Fruit fly (Drosophila melanogaster) whole organism: ENCODE results near the gene SMSr.
A peak's percentile ranks its signal among the peaks of the same experiment; 100 is the strongest.

Experiments used
- CG8478 ChIP-seq: fragments of >200 bp; optimal IDR thresholded peaks from 2 replicates; lab custom pipeline; 2018; ENCODE audit warnings: inconsistent platforms
- Dll ChIP-seq: fragments of >200 bp; optimal IDR thresholded peaks from 2 replicates; lab custom pipeline; 2017
- EcR ChIP-seq, 2 experiments: fragments of >200 bp; optimal IDR thresholded peaks; 2 replicates each; lab custom pipeline; 2017; ENCODE audit warnings: missing biosample characterization in 2 of 2, missing genetic modification characterization in 2 of 2, missing genetic modification reagents in 2 of 2
- pan ChIP-seq: fragments of >200 bp; optimal IDR thresholded peaks from 2 replicates; lab custom pipeline; 2017
- psq ChIP-seq: fragments of >200 bp; optimal IDR thresholded peaks from 2 replicates; lab custom pipeline; 2017
- usp ChIP-seq: fragments of >200 bp; optimal IDR thresholded peaks from 2 replicates; lab custom pipeline; 2017; ENCODE audit warnings: missing biosample characterization, missing genetic modification characterization, mixed read lengths

The SMSr gene

DNA sequence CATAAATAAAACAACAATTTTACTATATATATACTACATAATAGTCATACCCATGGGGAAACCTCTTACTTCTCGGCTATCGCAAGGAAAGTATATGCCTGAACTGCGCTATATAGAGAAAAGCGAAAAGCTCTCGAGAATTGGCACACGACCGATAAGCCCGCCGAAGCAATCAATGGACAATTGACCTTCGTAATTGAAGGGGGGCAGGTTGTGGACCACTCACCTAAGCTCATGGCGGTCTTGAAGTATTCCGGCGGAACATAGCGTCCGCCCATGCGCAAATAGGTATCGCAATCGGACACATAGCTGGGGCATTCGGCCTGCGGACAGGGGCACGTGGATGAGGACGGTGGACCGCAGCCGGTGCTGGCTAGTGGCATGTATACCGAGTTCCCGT is 879 bp downstream of the SMSr start:
- TF ChIP-seq usp (GFP tag; lab: Kevin White, UChicago) (no peak), Dll (no peak), CG8478 (lab: Kevin White, UChicago) (no peak), psq (lab: Kevin White, UChicago) (no peak), pan (lab: Kevin White, UChicago) (no peak), EcR (GFP tag; optimal IDR thresholded peaks at IDR 0.05; lab: Kevin White, UChicago) (no peak)

DNA sequence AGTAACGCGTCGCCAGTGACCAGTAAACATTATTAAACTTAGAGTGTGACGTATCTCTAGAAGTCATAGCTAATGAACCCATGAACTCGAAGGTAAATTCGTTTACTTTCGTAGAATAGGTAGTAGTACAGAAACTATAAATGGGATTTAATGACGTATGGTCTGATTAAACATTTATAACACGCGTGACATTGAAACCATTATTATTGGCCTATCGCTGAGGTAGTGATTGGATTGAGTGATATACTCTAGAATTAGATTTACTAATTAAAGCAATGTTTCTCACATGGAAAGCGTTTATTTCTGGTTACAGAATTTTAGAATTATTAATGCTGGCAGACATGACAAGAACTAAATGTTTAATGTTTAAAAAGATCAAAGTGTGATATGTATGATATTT is 4.4 kb downstream of the SMSr start:
- no peak for TF ChIP-seq pan (lab: Kevin White, UChicago)
- no peak for TF ChIP-seq Dll
- no peak for TF ChIP-seq psq (lab: Kevin White, UChicago)
- TF ChIP-seq CG8478 (lab: Kevin White, UChicago), result no peak
- TF ChIP-seq usp (GFP tag; lab: Kevin White, UChicago), result no peak
- TF ChIP-seq EcR (GFP tag; optimal IDR thresholded peaks at IDR 0.05; lab: Kevin White, UChicago), result no peak

DNA sequence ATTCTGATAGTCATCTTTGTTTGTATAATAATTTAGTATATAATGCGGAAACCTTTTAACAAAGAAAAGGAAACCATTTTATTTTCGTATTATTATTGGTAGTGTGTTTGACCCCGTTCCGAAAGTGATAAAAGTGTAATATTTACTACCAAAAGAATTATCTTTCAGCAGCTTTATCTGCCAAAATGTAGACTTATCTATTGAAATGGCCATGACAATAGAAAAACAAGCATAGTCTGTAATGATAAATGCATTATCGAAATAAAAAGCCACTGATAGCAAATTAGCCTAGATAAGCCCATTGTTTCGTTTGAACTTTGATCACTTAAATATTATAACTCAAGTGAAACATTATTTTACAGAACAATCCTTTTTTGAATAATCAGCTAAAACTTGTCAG is 5.1 kb downstream of the SMSr start:
- no peak for TF ChIP-seq Dll
- TF ChIP-seq EcR (GFP tag; optimal IDR thresholded peaks at IDR 0.05; lab: Kevin White, UChicago), result no peak
- no peak for TF ChIP-seq usp (GFP tag; lab: Kevin White, UChicago)
- TF ChIP-seq CG8478 (lab: Kevin White, UChicago), result no peak
- TF ChIP-seq pan (lab: Kevin White, UChicago), result no peak
- no peak for TF ChIP-seq psq (lab: Kevin White, UChicago)

DNA sequence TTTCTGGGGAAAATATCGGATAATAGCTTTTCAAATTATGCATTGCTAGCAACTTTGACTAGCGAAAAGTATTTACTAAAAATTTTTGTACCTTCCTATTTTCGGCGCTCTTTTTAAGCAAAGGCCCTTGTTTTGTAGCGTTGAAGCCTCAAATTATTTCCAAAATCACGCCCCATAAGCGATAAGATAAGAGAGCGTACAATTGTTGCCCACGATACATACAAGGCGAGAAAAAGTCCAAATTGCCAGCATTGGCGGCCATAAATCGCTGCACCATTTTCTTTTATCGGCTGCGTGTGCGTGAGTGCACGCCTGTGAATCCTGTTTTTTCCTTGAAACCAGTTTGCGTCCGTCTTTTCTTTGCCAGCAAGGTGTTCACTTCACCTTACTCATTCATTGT is 10.0 kb downstream of the SMSr start:
- TF ChIP-seq Dll, result no peak
- no peak for TF ChIP-seq psq (lab: Kevin White, UChicago)
- no peak for TF ChIP-seq CG8478 (lab: Kevin White, UChicago)
- no peak for TF ChIP-seq EcR (GFP tag; optimal IDR thresholded peaks at IDR 0.05; lab: Kevin White, UChicago)
- no peak for TF ChIP-seq usp (GFP tag; lab: Kevin White, UChicago)
- TF ChIP-seq pan (lab: Kevin White, UChicago), result no peak

DNA sequence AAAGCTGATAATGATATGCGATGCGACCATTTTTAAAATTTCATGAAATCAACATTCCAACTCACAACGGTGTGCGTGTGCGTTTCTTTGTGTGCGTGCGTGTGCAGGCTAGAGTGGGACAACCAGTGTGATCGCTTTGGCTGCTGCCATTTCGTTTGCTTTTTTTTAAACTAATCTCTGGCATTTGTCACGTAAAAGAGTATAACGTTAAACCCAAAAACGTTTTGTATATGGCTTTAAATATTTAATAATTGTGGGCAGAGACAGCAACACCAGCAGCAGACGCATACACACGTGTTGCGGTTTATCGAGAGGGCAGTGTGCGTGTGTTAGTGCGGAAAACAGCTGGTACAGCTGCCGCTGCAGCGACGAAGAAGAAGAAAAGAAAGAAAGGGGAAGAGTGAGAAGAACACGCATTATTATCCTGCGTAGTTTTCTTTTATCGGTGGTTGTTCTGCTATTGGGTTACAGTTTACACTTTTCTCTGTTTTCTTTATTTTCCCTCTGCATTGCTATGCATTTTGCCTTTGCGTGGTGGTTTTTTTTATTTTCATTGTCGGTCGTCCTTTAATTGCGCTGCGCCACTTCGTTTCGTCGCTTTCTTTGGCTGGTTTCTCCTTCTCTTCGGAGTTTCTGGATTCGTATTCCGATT is 10.9 kb downstream of the SMSr start:
- TF ChIP-seq usp (GFP tag; lab: Kevin White, UChicago) (no peak), CG8478 (lab: Kevin White, UChicago) (peak; percentile 79)

DNA sequence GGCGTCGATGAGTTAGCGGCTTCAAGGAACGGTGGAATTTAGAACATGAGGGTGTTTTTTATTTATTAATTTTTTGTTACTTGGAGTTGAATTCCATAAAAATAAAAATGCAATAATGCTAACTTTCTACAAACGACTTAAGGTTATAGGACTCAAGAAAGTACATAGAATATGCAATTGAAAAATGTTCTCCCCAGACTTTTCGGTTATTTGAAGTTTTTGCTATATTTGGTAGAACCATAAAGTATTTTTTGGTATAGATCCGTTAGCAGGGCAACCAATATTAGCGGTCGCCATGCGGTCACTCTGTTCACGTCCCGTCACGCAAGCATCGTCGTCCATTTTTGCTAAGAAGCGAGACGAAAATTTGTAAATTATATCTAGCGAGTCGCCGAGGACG is 11.7 kb downstream of the SMSr start, which contains the start of gene akirin:
Gene akirin, plus strand, starts transcription at position 301 of the 400 bp plus-strand sequence.
- TF ChIP-seq Dll (no peak), usp (GFP tag; lab: Kevin White, UChicago) (no peak), pan (lab: Kevin White, UChicago) (no peak), EcR (GFP tag; optimal IDR thresholded peaks at IDR 0.05; lab: Kevin White, UChicago) (no peak)

DNA sequence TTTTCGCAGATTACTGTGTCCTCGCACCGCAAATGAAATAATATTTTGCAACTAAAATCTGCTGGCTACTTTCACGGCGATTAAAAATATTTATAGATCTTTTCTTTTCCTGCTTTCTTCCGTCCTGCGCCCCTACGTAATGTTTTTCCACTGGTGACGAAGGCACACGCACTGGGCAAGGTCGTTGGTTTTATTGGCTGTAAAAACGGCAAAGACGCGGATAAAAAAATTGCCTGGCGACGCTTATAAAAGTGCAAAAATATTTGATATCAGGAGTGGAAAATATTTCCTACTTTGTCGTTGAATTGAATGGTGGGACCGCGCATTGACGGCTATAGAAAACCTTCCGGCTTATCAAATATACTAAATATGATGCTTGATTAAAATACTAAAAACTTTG is 12.3 kb downstream of the SMSr start, which contains the start of gene Sh3beta:
Gene Sh3beta, minus strand, starts transcription at position 327 of the 400 bp plus-strand sequence.
- TF ChIP-seq EcR (GFP tag; optimal IDR thresholded peaks at IDR 0.05; lab: Kevin White, UChicago) (no peak), pan (lab: Kevin White, UChicago) (no peak), Dll (no peak), usp (GFP tag; lab: Kevin White, UChicago) (no peak), psq (lab: Kevin White, UChicago) (no peak)

DNA sequence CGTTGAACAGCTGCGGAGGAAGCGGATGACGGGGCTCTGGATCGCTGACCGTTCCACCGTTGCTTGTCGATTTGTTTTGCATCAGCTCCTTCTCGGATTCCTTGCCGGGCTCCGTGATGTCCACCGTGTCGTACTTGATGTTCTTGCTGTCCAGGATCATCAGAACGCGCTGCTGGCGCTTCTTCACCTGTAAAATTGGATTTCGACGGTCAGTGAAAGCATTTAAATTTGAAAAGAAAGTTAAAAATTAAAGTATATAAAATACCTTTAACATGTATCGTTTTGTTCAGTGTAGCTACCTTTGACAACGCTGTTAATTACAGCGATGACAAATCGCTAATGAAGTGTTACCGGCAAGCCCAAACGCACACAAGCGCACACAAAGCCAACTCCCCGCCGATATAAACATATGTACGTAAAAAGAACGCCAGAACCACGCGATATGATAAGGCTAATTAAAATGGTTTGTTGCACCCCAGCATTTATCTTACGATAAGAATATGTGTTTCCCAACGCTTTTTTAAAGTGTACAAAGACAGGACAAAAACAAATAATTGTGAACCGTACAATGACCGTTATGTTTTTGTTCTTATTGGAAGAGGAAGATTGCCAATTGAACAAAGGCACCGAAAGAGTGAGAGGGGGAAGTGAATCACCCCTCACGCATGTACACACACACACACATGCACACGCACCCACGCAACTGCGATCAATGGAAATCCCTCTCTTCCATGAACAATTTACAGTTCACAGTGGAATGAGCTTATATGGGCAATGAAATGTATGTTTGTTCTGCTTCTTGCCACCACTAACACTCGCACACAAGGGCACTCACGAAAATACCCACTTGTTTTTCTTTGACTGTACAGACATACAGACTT is 13.2 kb downstream of the SMSr start:
- TF ChIP-seq EcR (GFP tag; optimal IDR thresholded peaks at IDR 0.05; lab: Kevin White, UChicago), result no peak
- no peak for TF ChIP-seq usp (GFP tag; lab: Kevin White, UChicago)
- TF ChIP-seq Dll, result no peak
- TF ChIP-seq CG8478 (lab: Kevin White, UChicago), result no peak
- TF ChIP-seq psq (lab: Kevin White, UChicago), result no peak
- no peak for TF ChIP-seq pan (lab: Kevin White, UChicago)

DNA sequence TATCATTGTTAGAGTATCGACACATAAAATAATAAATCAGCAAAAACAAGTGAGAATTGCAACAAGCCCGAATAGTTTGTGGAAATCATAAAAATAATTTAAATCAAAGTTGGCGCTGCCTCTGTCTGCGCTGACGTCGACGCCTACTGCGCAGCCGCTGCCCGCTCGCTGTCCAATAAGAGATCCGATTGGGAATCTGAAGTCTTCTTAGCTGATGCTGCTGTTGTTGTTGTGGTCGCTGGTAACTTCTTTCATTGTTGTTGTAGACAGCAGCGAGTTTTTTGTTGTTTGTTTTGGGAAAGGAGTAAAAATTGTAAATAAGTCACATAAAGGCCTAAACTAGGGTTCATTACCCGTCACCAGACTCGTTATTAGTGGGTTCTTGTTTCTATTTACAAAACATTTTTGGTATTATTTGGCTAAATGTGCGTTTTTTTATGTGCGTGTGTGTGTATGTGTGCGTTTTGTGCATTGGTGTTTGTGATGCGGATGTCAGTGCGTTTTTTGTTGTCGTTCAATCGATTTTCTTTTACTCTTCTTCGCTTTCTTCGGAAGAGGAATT is 16.5 kb downstream of the SMSr start:
- TF ChIP-seq usp (GFP tag; lab: Kevin White, UChicago) (no peak), psq (lab: Kevin White, UChicago) (no peak), pan (lab: Kevin White, UChicago) (no peak), EcR (GFP tag; optimal IDR thresholded peaks at IDR 0.05; lab: Kevin White, UChicago) (no peak), CG8478 (lab: Kevin White, UChicago) (no peak), Dll (no peak)

DNA sequence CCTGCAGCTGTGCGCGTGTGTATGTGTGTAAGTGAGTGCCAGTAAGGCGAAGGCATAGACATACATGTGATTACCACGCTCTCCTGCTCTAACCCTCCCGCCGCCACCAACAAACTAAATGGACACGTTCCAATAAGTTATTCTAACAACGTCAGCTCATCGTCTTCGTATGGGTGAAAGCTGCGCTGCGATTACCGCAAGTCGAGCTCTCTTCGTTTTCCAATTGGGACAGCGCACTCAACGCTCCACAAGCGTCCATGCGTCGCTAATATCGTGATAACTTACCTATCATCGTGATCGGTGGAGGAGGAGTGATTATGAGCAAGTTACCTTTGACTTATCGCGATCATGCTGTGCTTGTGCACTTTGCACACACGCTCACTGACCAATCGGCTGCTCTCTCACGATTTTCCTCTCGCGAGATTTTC is 20.2 kb downstream of the SMSr start:
- no peak for TF ChIP-seq usp (GFP tag; lab: Kevin White, UChicago)
- no peak for TF ChIP-seq Dll
- no peak for TF ChIP-seq CG8478 (lab: Kevin White, UChicago)
- TF ChIP-seq psq (lab: Kevin White, UChicago), result no peak
- no peak for TF ChIP-seq EcR (GFP tag; optimal IDR thresholded peaks at IDR 0.05; lab: Kevin White, UChicago)
- no peak for TF ChIP-seq pan (lab: Kevin White, UChicago)

DNA sequence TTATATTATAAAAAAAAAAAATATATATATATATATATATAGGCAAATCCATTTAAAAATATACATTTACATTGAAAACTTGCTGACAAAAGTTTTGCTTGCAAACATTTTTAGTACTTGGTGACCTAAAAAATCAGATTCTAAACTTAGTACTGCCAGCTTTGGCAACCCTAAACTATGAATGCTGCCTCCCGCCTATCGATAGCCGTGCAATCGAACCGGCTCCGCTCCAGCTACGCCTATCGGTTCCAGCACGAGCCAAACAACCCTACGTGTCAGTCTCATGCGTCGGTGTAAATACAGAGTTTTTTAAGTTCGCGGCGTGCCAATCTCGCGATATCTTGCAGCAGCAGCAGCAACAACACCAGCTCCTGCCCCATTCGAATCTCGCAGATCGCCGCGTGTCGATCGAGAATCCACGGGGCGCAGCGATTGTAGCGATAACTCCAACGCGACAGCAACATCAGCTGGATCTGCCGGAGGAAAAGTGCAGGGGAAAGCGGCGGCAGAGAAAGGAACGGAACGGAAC is 20.9 kb downstream of the SMSr start, which contains the start of gene Sec63:
Gene Sec63, plus strand, starts transcription at position 238 of the 529 bp plus-strand sequence.
- TF ChIP-seq psq (lab: Kevin White, UChicago) (no peak), usp (GFP tag; lab: Kevin White, UChicago) (no peak)
